Worm (Caenorhabditis elegans): ENCODE results near the gene met-2.
"Not testable (repeated sequence)": the region's sequence is repeated elsewhere in the genome, so short reads cannot be mapped to it uniquely, and the experiment has no call there.

ce11 chrIII:8344283-8344682 lies 30.8 kb upstream of the met-2 start, which contains the start of gene ZC262.7:
- not testable (repeated sequence) for TF ChIP-seq ama-1 (optimal IDR thresholded peaks at IDR 0.05); ets-7 (tag; optimal IDR thresholded peaks at IDR 0.05); hnd-1 (tag; optimal IDR thresholded peaks at IDR 0.05); aly-1 (tag; optimal IDR thresholded peaks at IDR 0.05); tbx-37 (GFP tag; conservative IDR thresholded peaks at IDR 0.05); tra-4 (tag; optimal IDR thresholded peaks at IDR 0.05)
